Fruit fly (Drosophila melanogaster) whole organism, pupa: ENCODE measurements around the gene ash1.
A peak's percentile ranks its signal among the peaks of the same experiment; 100 is the strongest.

Source experiments
- CG10348 ChIP-seq: fragments of 200-800 bp; sonication (Bioruptor generic); IDR thresholded peaks from 2 replicates; pipeline ENCODE4 v1.3.6; 2022; ENCODE audit warnings: missing biosample characterization, missing genetic modification characterization
- CG12605 ChIP-seq: fragments of 200-800 bp; sonication (Bioruptor generic); IDR thresholded peaks from 2 replicates; pipeline ENCODE4 v1.3.6; 2022; ENCODE audit warnings: missing biosample characterization, missing genetic modification characterization
- CG15710 ChIP-seq: fragments of 200-800 bp; sonication (Bioruptor generic); optimal IDR thresholded peaks from 2 replicates; lab custom pipeline; 2018; ENCODE audit warnings: missing biosample characterization, mild to moderate bottlenecking, missing genetic modification characterization, moderate library complexity
- CG17806 ChIP-seq: fragments of 200-800 bp; sonication (Bioruptor generic); optimal IDR thresholded peaks from 2 replicates; lab custom pipeline; 2018; ENCODE audit warnings: missing biosample characterization, mild to moderate bottlenecking, missing genetic modification characterization, moderate library complexity
- CG32121 ChIP-seq: fragments of 200-800 bp; sonication (Bioruptor generic); IDR thresholded peaks from 2 replicates; pipeline ENCODE4 v1.3.6; 2022; ENCODE audit warnings: missing biosample characterization, missing genetic modification characterization
- CG34367 ChIP-seq: fragments of 200-800 bp; sonication (Bioruptor generic); optimal IDR thresholded peaks from 2 replicates; lab custom pipeline; 2018; ENCODE audit warnings: missing biosample characterization, mild to moderate bottlenecking, missing genetic modification characterization
- CG4496 ChIP-seq: fragments of 200-800 bp; sonication (Bioruptor generic); IDR thresholded peaks from 3 replicates; pipeline ENCODE4 v1.3.6; 2022; ENCODE audit warnings: missing biosample characterization, missing genetic modification characterization
- CG8159 ChIP-seq: fragments of 200-800 bp; sonication (Bioruptor generic); optimal IDR thresholded peaks from 3 replicates; lab custom pipeline; 2018; ENCODE audit warnings: missing biosample characterization, mild to moderate bottlenecking, missing genetic modification characterization, moderate library complexity
- CG8301 ChIP-seq: fragments of 200-800 bp; sonication (Bioruptor generic); optimal IDR thresholded peaks from 2 replicates; lab custom pipeline; 2018; ENCODE audit warnings: missing biosample characterization, mild to moderate bottlenecking, missing genetic modification characterization
- CG9948 ChIP-seq: fragments of 200-800 bp; sonication (Bioruptor generic); optimal IDR thresholded peaks from 2 replicates; lab custom pipeline; 2018; ENCODE audit warnings: missing biosample characterization, mild to moderate bottlenecking, missing genetic modification characterization, moderate library complexity
- EcR ChIP-seq: fragments of 200-800 bp; sonication (Bioruptor generic); optimal IDR thresholded peaks from 3 replicates; lab custom pipeline; 2019; ENCODE audit warnings: missing biosample characterization, missing genetic modification characterization, mild to moderate bottlenecking, moderate library complexity, missing genetic modification reagents
- Pif1A ChIP-seq: fragments of 200-800 bp; sonication (Bioruptor generic); optimal IDR thresholded peaks from 3 replicates; lab custom pipeline; 2016; ENCODE audit warnings: missing biosample characterization, missing genetic modification characterization
- Pif1B ChIP-seq: fragments of 200-800 bp; sonication (Bioruptor generic); optimal IDR thresholded peaks from 3 replicates; lab custom pipeline; 2016; ENCODE audit warnings: missing biosample characterization, missing genetic modification characterization
- gl ChIP-seq: fragments of 200-800 bp; sonication (Bioruptor generic); optimal IDR thresholded peaks from 2 replicates; lab custom pipeline; 2018; ENCODE audit warnings: missing biosample characterization, mild to moderate bottlenecking, missing genetic modification characterization

- TF ChIP-seq CG32121 (GFP tag; lab: Robert Waterston, UW) (no peak), CG17806 (tag; lab: Kevin White, UChicago) (no peak), CG8159 (tag; lab: Kevin White, UChicago) (no peak), EcR (GFP tag; lab: Kevin White, UChicago) (peak; percentile 22), CG15710 (tag; lab: Kevin White, UChicago) (no peak), CG8301 (tag; lab: Kevin White, UChicago) (no peak), CG9948 (tag; lab: Kevin White, UChicago) (no peak), gl (tag; lab: Kevin White, UChicago) (no peak), Pif1A (GFP tag; lab: Kevin White, UChicago) (peak; percentile 12), CG34367 (no peak), Pif1B (peak; percentile 4), CG4496 (no peak), CG12605 (peak; percentile 26; the same call in 1 of the 2 replicates), CG10348 (GFP tag; lab: Robert Waterston, UW) (no peak)
These were observed 37.0 kb upstream of the ash1 start, which contains the start of gene wnd for dm6 chr3L:19635478-19635996.
